Fruit fly (Drosophila melanogaster): ENCODE results near the gene eIF1A.

eIF1A gene

dm6 chr3R:18310766-18311367 is 36.4 kb downstream of the eIF1A start:
- TF ChIP-seq psq (optimal IDR thresholded peaks at IDR 0.05) (no peak), h (optimal IDR thresholded peaks at IDR 0.05) (no peak), Sin3A (optimal IDR thresholded peaks at IDR 0.05) (no peak), Myc (optimal IDR thresholded peaks at IDR 0.05) (no peak)

dm6 chr3R:18311368-18311919 is 37.0 kb downstream of the eIF1A start:
- TF ChIP-seq Myc (optimal IDR thresholded peaks at IDR 0.05), result no peak
- no peak for TF ChIP-seq insv (optimal IDR thresholded peaks at IDR 0.05)

dm6 chr3R:18312761-18313160 is 38.3 kb downstream of the eIF1A start:
- no peak for TF ChIP-seq insv (optimal IDR thresholded peaks at IDR 0.05)

- no peak for TF ChIP-seq Sin3A (optimal IDR thresholded peaks at IDR 0.05)
- TF ChIP-seq h (optimal IDR thresholded peaks at IDR 0.05), result no peak
- no peak for TF ChIP-seq insv (optimal IDR thresholded peaks at IDR 0.05)
- no peak for TF ChIP-seq psq (optimal IDR thresholded peaks at IDR 0.05)
- no peak for TF ChIP-seq ttk (optimal IDR thresholded peaks at IDR 0.05)
- TF ChIP-seq Myc (optimal IDR thresholded peaks at IDR 0.05), result no peak
These were observed 39.9 kb downstream of the eIF1A start, which contains the start of gene PKD for dm6 chr3R:18314320-18314719. PKD (minus strand) TSS chr3R:18314407.

- no peak for TF ChIP-seq ttk (optimal IDR thresholded peaks at IDR 0.05)
- TF ChIP-seq insv (optimal IDR thresholded peaks at IDR 0.05), result no peak
- no peak for TF ChIP-seq Myc (optimal IDR thresholded peaks at IDR 0.05)
- TF ChIP-seq psq (optimal IDR thresholded peaks at IDR 0.05), result no peak
- no peak for TF ChIP-seq h (optimal IDR thresholded peaks at IDR 0.05)
- TF ChIP-seq Sin3A (optimal IDR thresholded peaks at IDR 0.05), result no peak
These were observed 40.6 kb downstream of the eIF1A start for dm6 chr3R:18314824-18315690.

dm6 chr3R:18328842-18329241 is 54.4 kb downstream of the eIF1A start, which contains the start of gene naz:
naz (minus strand) TSS chr3R:18328942.
- TF ChIP-seq Sin3A (optimal IDR thresholded peaks at IDR 0.05) (no peak), Myc (optimal IDR thresholded peaks at IDR 0.05) (no peak), insv (optimal IDR thresholded peaks at IDR 0.05) (no peak)
